Fruit fly (Drosophila melanogaster) whole organism, embryonic: ENCODE data around the gene CG8119.

Source experiments
- CG10209 ChIP-seq: fragments of 200-800 bp; sonication (Bioruptor generic); optimal IDR thresholded peaks from 3 replicates; lab custom pipeline; 2017; ENCODE audit warnings: missing biosample characterization, mild to moderate bottlenecking, missing genetic modification characterization, missing genetic modification reagents
- CG10366 ChIP-seq: fragments of 200-800 bp; sonication (Bioruptor generic); IDR thresholded peaks from 2 replicates; pipeline ENCODE4 v1.3.6; 2022; ENCODE audit warnings: missing biosample characterization, missing genetic modification characterization
- CG10565 ChIP-seq: fragments of 200-800 bp; sonication (Bioruptor generic); optimal IDR thresholded peaks from 3 replicates; lab custom pipeline; 2016; ENCODE audit warnings: missing biosample characterization, mild to moderate bottlenecking, missing genetic modification characterization
- CG11504 ChIP-seq: fragments of 200-800 bp; sonication (Bioruptor generic); optimal IDR thresholded peaks from 3 replicates; lab custom pipeline; 2019; ENCODE audit warnings: missing biosample characterization, mild to moderate bottlenecking, missing genetic modification characterization, moderate library complexity
- CG12299 ChIP-seq: fragments of 200-800 bp; sonication (Bioruptor generic); optimal IDR thresholded peaks from 2 replicates; lab custom pipeline; 2018; ENCODE audit warnings: missing biosample characterization, mild to moderate bottlenecking, missing genetic modification characterization
- CG1233 ChIP-seq: fragments of 200-800 bp; sonication (Bioruptor generic); optimal IDR thresholded peaks from 4 replicates; lab custom pipeline; 2018; ENCODE audit warnings: missing biosample characterization, mild to moderate bottlenecking, missing genetic modification characterization
- CG12659 ChIP-seq: fragments of 200-800 bp; sonication (Bioruptor generic); optimal IDR thresholded peaks from 3 replicates; lab custom pipeline; 2017; ENCODE audit warnings: mild to moderate bottlenecking, missing biosample characterization, missing genetic modification reagents, missing genetic modification characterization
- CG15514 ChIP-seq: fragments of 200-800 bp; sonication (Bioruptor generic); optimal IDR thresholded peaks from 3 replicates; lab custom pipeline; 2017; ENCODE audit warnings: missing biosample characterization, missing genetic modification characterization, mild to moderate bottlenecking, moderate library complexity, missing genetic modification reagents
- CG17328 ChIP-seq: fragments of 200-800 bp; sonication (Bioruptor generic); IDR thresholded peaks from 2 replicates; pipeline ENCODE4 v1.3.6; 2022; ENCODE audit warnings: missing biosample characterization, missing genetic modification characterization
- CG18764 ChIP-seq: fragments of 200-800 bp; sonication (Bioruptor generic); optimal IDR thresholded peaks from 3 replicates; lab custom pipeline; 2016; ENCODE audit warnings: missing biosample characterization, missing genetic modification characterization
- CG2199 ChIP-seq: fragments of 200-800 bp; sonication (Bioruptor generic); IDR thresholded peaks from 3 replicates; pipeline ENCODE4 v1.3.6; 2022; ENCODE audit warnings: missing biosample characterization, missing genetic modification characterization
- CG2678 ChIP-seq: fragments of 200-800 bp; sonication (Bioruptor generic); optimal IDR thresholded peaks from 3 replicates; lab custom pipeline; 2019; ENCODE audit warnings: missing biosample characterization, mild to moderate bottlenecking, missing genetic modification characterization, moderate library complexity
- CG32532 ChIP-seq: fragments of 200-800 bp; sonication (Bioruptor generic); IDR thresholded peaks from 2 replicates; pipeline ENCODE4 v1.3.6; 2022; ENCODE audit warnings: missing biosample characterization, missing genetic modification characterization
- CG3407 ChIP-seq: fragments of 200-800 bp; sonication (Bioruptor generic); optimal IDR thresholded peaks from 2 replicates; lab custom pipeline; 2018; ENCODE audit warnings: missing biosample characterization, mild to moderate bottlenecking, missing genetic modification characterization
- CG6765 ChIP-seq: fragments of 200-800 bp; sonication (Bioruptor generic); optimal IDR thresholded peaks from 3 replicates; lab custom pipeline; 2017; ENCODE audit warnings: missing biosample characterization, mild to moderate bottlenecking, missing genetic modification characterization
- CG8089 ChIP-seq: fragments of 200-800 bp; sonication (Bioruptor generic); optimal IDR thresholded peaks from 3 replicates; lab custom pipeline; 2016; ENCODE audit warnings: missing biosample characterization, missing genetic modification characterization
- Drgx ChIP-seq: fragments of 200-800 bp; sonication (Bioruptor generic); IDR thresholded peaks from 2 replicates; pipeline ENCODE4 v1.3.6; 2022; ENCODE audit warnings: missing biosample characterization, missing genetic modification characterization
- HLH3B ChIP-seq: fragments of 200-800 bp; sonication (Bioruptor generic); IDR thresholded peaks from 2 replicates; pipeline ENCODE4 v1.3.6; 2022; ENCODE audit warnings: missing biosample characterization, missing genetic modification characterization
- Hmr ChIP-seq: fragments of 200-800 bp; sonication (Bioruptor generic); optimal IDR thresholded peaks from 3 replicates; lab custom pipeline; 2017; ENCODE audit warnings: mild to moderate bottlenecking, missing biosample characterization, missing genetic modification reagents, missing genetic modification characterization
- Jarid2 ChIP-seq: fragments of 200-800 bp; sonication (Bioruptor generic); optimal IDR thresholded peaks from 3 replicates; lab custom pipeline; 2017; ENCODE audit warnings: mild to moderate bottlenecking, missing biosample characterization, missing genetic modification reagents, missing genetic modification characterization
- MESR4 ChIP-seq: fragments of 200-800 bp; sonication (Bioruptor generic); optimal IDR thresholded peaks from 2 replicates; lab custom pipeline; 2018; ENCODE audit warnings: missing biosample characterization, mild to moderate bottlenecking, missing genetic modification characterization, moderate library complexity
- Meics ChIP-seq: fragments of 200-800 bp; sonication (Bioruptor generic); optimal IDR thresholded peaks from 2 replicates; lab custom pipeline; 2017; ENCODE audit warnings: missing biosample characterization, mild to moderate bottlenecking, missing genetic modification characterization
- Myb ChIP-seq: fragments of 200-800 bp; sonication (Bioruptor generic); optimal IDR thresholded peaks from 2 replicates; lab custom pipeline; 2016; ENCODE audit warnings: missing biosample characterization, missing genetic modification characterization
- Opbp ChIP-seq: fragments of 200-800 bp; sonication (Bioruptor generic); IDR thresholded peaks from 3 replicates; pipeline ENCODE4 v1.3.6; 2022; ENCODE audit warnings: missing biosample characterization, missing genetic modification characterization; ENCODE audit not compliant: partially characterized antibody
- Ravus ChIP-seq: fragments of 200-800 bp; sonication (Bioruptor generic); IDR thresholded peaks from 2 replicates; pipeline ENCODE4 v1.3.6; 2022; ENCODE audit warnings: missing biosample characterization, missing genetic modification characterization
- Six4 ChIP-seq: fragments of 200-800 bp; sonication (Bioruptor generic); optimal IDR thresholded peaks from 2 replicates; lab custom pipeline; 2016; ENCODE audit warnings: missing biosample characterization, missing genetic modification characterization
- aop ChIP-seq: fragments of 200-800 bp; sonication (Bioruptor generic); IDR thresholded peaks from 2 replicates; pipeline ENCODE4 v1.3.6; 2022; ENCODE audit warnings: missing biosample characterization, missing genetic modification characterization
- bsh ChIP-seq, 2 experiments: fragments of 200-800 bp; sonication (Bioruptor generic); optimal IDR thresholded peaks; 2 replicates each; lab custom pipeline; 2017 to 2018; ENCODE audit warnings: mild to moderate bottlenecking in 2 of 2, missing biosample characterization in 2 of 2, missing genetic modification characterization in 2 of 2, moderate library complexity in 1 of 2
- cad ChIP-seq: fragments of >200 bp; optimal IDR thresholded peaks from 2 replicates; lab custom pipeline; 2017; ENCODE audit warnings: missing biosample characterization, missing genetic modification characterization
- ci ChIP-seq: fragments of 200-800 bp; sonication (Bioruptor generic); IDR thresholded peaks from 3 replicates; pipeline ENCODE4 v1.3.6; 2022; ENCODE audit warnings: missing biosample characterization, missing genetic modification characterization
- ewg ChIP-seq: fragments of 200-800 bp; sonication (Bioruptor generic); optimal IDR thresholded peaks from 3 replicates; lab custom pipeline; 2017; ENCODE audit warnings: mild to moderate bottlenecking, missing biosample characterization, missing genetic modification reagents, missing genetic modification characterization
- fd3F ChIP-seq: fragments of 200-800 bp; sonication (Bioruptor generic); optimal IDR thresholded peaks from 2 replicates; lab custom pipeline; 2018; ENCODE audit warnings: missing biosample characterization, mild to moderate bottlenecking, missing genetic modification characterization, moderate library complexity
- gem ChIP-seq: fragments of 200-800 bp; sonication (Bioruptor generic); optimal IDR thresholded peaks from 2 replicates; lab custom pipeline; 2019; ENCODE audit warnings: missing biosample characterization, mild to moderate bottlenecking, missing genetic modification characterization, moderate library complexity
- hbn ChIP-seq: fragments of 200-800 bp; sonication (Bioruptor generic); IDR thresholded peaks from 2 replicates; pipeline ENCODE4 v1.3.6; 2022; ENCODE audit warnings: missing biosample characterization, missing genetic modification characterization; ENCODE audit not compliant: partially characterized antibody
- her ChIP-seq: fragments of 200-800 bp; sonication (Bioruptor generic); optimal IDR thresholded peaks from 2 replicates; lab custom pipeline; 2016; ENCODE audit warnings: missing biosample characterization, missing genetic modification characterization
- hkb ChIP-seq, 2 experiments: fragments of 200-800 bp in 1 of 2; fragments of >200 bp in 1 of 2; sonication (Bioruptor generic) in 1 of 2; IDR thresholded peaks in 1 of 2; optimal IDR thresholded peaks in 1 of 2; 2 replicates each; pipeline versions ENCODE4 v1.3.6 to Lab custom; 2017 to 2022; ENCODE audit warnings: missing biosample characterization in 1 of 2, missing genetic modification characterization in 1 of 2
- maf-S ChIP-seq: fragments of 200-800 bp; sonication (Bioruptor generic); optimal IDR thresholded peaks from 2 replicates; lab custom pipeline; 2016; ENCODE audit warnings: missing biosample characterization, missing genetic modification characterization
- nau ChIP-seq: fragments of 200-800 bp; sonication (Bioruptor generic); optimal IDR thresholded peaks from 3 replicates; lab custom pipeline; 2017; ENCODE audit warnings: missing biosample characterization, mild to moderate bottlenecking, missing genetic modification characterization, missing genetic modification reagents
- odd ChIP-seq: fragments of 200-800 bp; sonication (Bioruptor generic); optimal IDR thresholded peaks from 2 replicates; lab custom pipeline; 2017; ENCODE audit warnings: missing biosample characterization, mild to moderate bottlenecking, missing genetic modification characterization
- pnt ChIP-seq: fragments of 200-800 bp; sonication (Bioruptor generic); optimal IDR thresholded peaks from 3 replicates; lab custom pipeline; 2016; ENCODE audit warnings: missing biosample characterization, missing genetic modification characterization
- sens ChIP-seq: fragments of 200-800 bp; sonication (Bioruptor generic); peaks from one replicate; lab custom pipeline; 2016; ENCODE audit warnings: missing biosample characterization, missing genetic modification characterization
- seq ChIP-seq: fragments of 200-800 bp; sonication (Bioruptor generic); IDR thresholded peaks from 2 replicates; pipeline ENCODE4 v1.3.6; 2022; ENCODE audit warnings: missing biosample characterization, missing genetic modification characterization
- sr ChIP-seq: fragments of 200-800 bp; sonication (Bioruptor generic); IDR thresholded peaks from 3 replicates; pipeline ENCODE4 v1.3.6; 2022; ENCODE audit warnings: missing biosample characterization, missing genetic modification characterization
- tup ChIP-seq: fragments of 200-800 bp; sonication (Bioruptor generic); optimal IDR thresholded peaks from 2 replicates; lab custom pipeline; 2016; ENCODE audit warnings: missing biosample characterization, mild to moderate bottlenecking, missing genetic modification characterization, moderate library complexity
- tx ChIP-seq: fragments of 200-800 bp; sonication (Bioruptor generic); optimal IDR thresholded peaks from 2 replicates; lab custom pipeline; 2016; ENCODE audit warnings: missing biosample characterization, missing genetic modification characterization
- yki ChIP-seq: fragments of >200 bp; optimal IDR thresholded peaks from 3 replicates; lab custom pipeline; 2018
- zf30C ChIP-seq: fragments of 200-800 bp; sonication (Bioruptor generic); optimal IDR thresholded peaks from 3 replicates; lab custom pipeline; 2018; ENCODE audit warnings: missing biosample characterization, mild to moderate bottlenecking, missing genetic modification characterization

Gene CG8119

dm6 chrX:15633313-15633727 is 29.1 kb upstream of the CG8119 start, which contains the start of gene sog (continued):
- TF ChIP-seq hbn, result peak; percentile 21; the same call in 1 of the 2 replicates
- TF ChIP-seq CG11504 (tag; lab: Kevin White, UChicago), result peak; percentile 69
- TF ChIP-seq ci (GFP tag; lab: Robert Waterston, UW), result 0 out of 3 replicates have a peak, but pooled peaks have one; percentile 47
- TF ChIP-seq Drgx (GFP tag; lab: Robert Waterston, UW), result 0 out of 2 replicates have a peak, but pooled peaks have one; percentile 20
- no peak for TF ChIP-seq CG10366
- TF ChIP-seq CG3407 (GFP tag; lab: Kevin White, UChicago), result no peak
- TF ChIP-seq yki (lab: Kevin White, UChicago), result peak; percentile 71
- TF ChIP-seq sr (GFP tag; lab: Robert Waterston, UW), result peak; percentile 87
- peak; percentile 14; the same call in 1 of the 2 replicates for TF ChIP-seq HLH3B (GFP tag; lab: Robert Waterston, UW)
- no peak for TF ChIP-seq Myb (GFP tag; lab: Kevin White, UChicago)

DNA sequence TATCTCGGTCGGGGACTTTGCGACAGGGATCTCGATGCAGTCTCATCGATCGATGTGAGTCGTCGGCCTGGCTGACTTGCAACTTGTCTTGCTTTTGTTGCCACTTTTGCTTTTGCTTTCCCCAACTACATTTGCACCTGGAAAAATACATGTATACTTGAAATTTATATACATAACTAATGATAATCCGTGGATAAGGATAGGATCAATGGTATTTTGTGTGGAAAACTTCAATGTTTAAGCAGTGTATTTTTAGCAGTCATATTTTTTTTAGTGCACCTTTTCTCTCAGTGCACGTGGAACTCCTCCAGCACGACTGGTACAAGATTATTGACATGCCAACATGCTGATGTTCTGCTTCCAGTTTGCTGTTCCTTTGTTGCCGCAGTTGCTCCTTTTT is 23.4 kb upstream of the CG8119 start:
- TF ChIP-seq Drgx (GFP tag; lab: Robert Waterston, UW) (peak; percentile 65), Ravus (no peak), bsh (GFP tag; optimal IDR thresholded peaks at IDR 0.05; lab: Kevin White, UChicago) (peak in 1 of 2 experiments; percentile 40), sens (GFP tag; lab: Kevin White, UChicago) (peak; percentile 27)

- peak; percentile 36 for TF ChIP-seq gem (tag; lab: Kevin White, UChicago)
- TF ChIP-seq CG10209 (GFP tag; lab: Kevin White, UChicago), result peak; percentile 20
- no peak for TF ChIP-seq CG8089 (GFP tag; lab: Kevin White, UChicago)
- no peak for TF ChIP-seq Opbp
- peak; percentile 16 for TF ChIP-seq fd3F (GFP tag; lab: Kevin White, UChicago)
- TF ChIP-seq CG18764, result no peak
- peak; percentile 4 for TF ChIP-seq CG1233 (GFP tag; lab: Kevin White, UChicago)
- peak; percentile 8 for TF ChIP-seq CG12659 (GFP tag; lab: Kevin White, UChicago)
- TF ChIP-seq CG6765 (GFP tag; lab: Kevin White, UChicago), result no peak
- peak; percentile 24 for TF ChIP-seq CG15514
- TF ChIP-seq CG12299 (tag; lab: Kevin White, UChicago), result no peak
- TF ChIP-seq nau (GFP tag; lab: Kevin White, UChicago), result no peak
- no peak for TF ChIP-seq CG32532 (GFP tag; lab: Robert Waterston, UW)
- TF ChIP-seq tup (GFP tag; lab: Kevin White, UChicago), result no peak
- TF ChIP-seq Meics, result peak; percentile 15
- no peak for TF ChIP-seq Drgx (GFP tag; lab: Robert Waterston, UW)
- TF ChIP-seq aop (GFP tag; lab: Robert Waterston, UW), result no peak
- TF ChIP-seq cad (GFP tag; lab: Kevin White, UChicago), result no peak
- TF ChIP-seq CG10565, result no peak
- TF ChIP-seq CG2678 (tag; lab: Kevin White, UChicago), result peak; percentile 55
- no peak for TF ChIP-seq pnt
- no peak for TF ChIP-seq tx (GFP tag; lab: Kevin White, UChicago)
- peak; percentile 20 for TF ChIP-seq Hmr
- no peak for TF ChIP-seq MESR4 (GFP tag; lab: Kevin White, UChicago)
- peak; percentile 51; the same call in 1 of the 2 replicates for TF ChIP-seq seq (GFP tag; lab: Robert Waterston, UW)
- no peak for TF ChIP-seq Jarid2 (GFP tag; lab: Kevin White, UChicago)
- no peak for TF ChIP-seq her
- no peak for TF ChIP-seq maf-S
- TF ChIP-seq odd (GFP tag; lab: Kevin White, UChicago), result no peak
- TF ChIP-seq Six4 (GFP tag; lab: Kevin White, UChicago), result no peak
- no peak for TF ChIP-seq zf30C (GFP tag; lab: Kevin White, UChicago)
- TF ChIP-seq CG17328 (GFP tag; lab: Robert Waterston, UW), result no peak
- no peak for TF ChIP-seq ewg (GFP tag; lab: Kevin White, UChicago)
- no peak for TF ChIP-seq CG2199 (GFP tag; lab: Robert Waterston, UW)
- TF ChIP-seq hkb (optimal IDR thresholded peaks at IDR 0.05; lab: Kevin White, UChicago), result no peak
- TF ChIP-seq hkb (GFP tag; IDR thresholded peaks at IDR 0.05; lab: Robert Waterston, UW), result peak; percentile 24; the same call in 1 of the 2 replicates
Measured at dm6 chrX:15639929-15640328, 22.5 kb upstream of the CG8119 start.
